Worm (Caenorhabditis elegans) whole organism, mixed stage, embryonic: ENCODE measurements around the gene ugt-8.

Source experiments
- M03D4.4 ChIP-seq: sonication (generic microtip); optimal IDR thresholded peaks from 2 replicates; lab custom pipeline; 2017; ENCODE audit warnings: mild to moderate bottlenecking, missing genetic modification characterization, missing compliant biosample characterization
- blmp-1 ChIP-seq: fragments of 150-350 bp; optimal IDR thresholded peaks from 2 replicates; lab custom pipeline; 2014; ENCODE audit warnings: missing biosample characterization, missing genetic modification characterization
- ceh-39 ChIP-seq: fragments of 150-350 bp; optimal IDR thresholded peaks from 2 replicates; lab custom pipeline; 2014; ENCODE audit warnings: missing biosample characterization, missing genetic modification characterization
- ceh-83 ChIP-seq: fragments of 200-800 bp; sonication (Bioruptor generic); optimal IDR thresholded peaks from 2 replicates; lab custom pipeline; 2018; ENCODE audit warnings: mild to moderate bottlenecking, missing genetic modification characterization, missing compliant biosample characterization
- ces-1 ChIP-seq: fragments of 150-350 bp; optimal IDR thresholded peaks from 2 replicates; lab custom pipeline; 2014; ENCODE audit warnings: missing biosample characterization, missing genetic modification reagents, missing genetic modification characterization
- cnd-1 ChIP-seq: fragments of 200-800 bp; sonication (Bioruptor generic); optimal IDR thresholded peaks from 2 replicates; lab custom pipeline; 2018; ENCODE audit warnings: mild to moderate bottlenecking, missing genetic modification characterization, missing compliant biosample characterization
- drap-1 ChIP-seq: fragments of 200-800 bp; sonication (Bioruptor generic); optimal IDR thresholded peaks from 3 replicates; lab custom pipeline; 2018; ENCODE audit warnings: mild to moderate bottlenecking, missing genetic modification characterization, missing compliant biosample characterization
- elt-1 ChIP-seq: sonication (generic microtip); optimal IDR thresholded peaks from 2 replicates; lab custom pipeline; 2017; ENCODE audit warnings: missing genetic modification characterization, mild to moderate bottlenecking, missing compliant biosample characterization, antibody characterized with exemption, moderate library complexity, borderline replicate concordance; ENCODE audit not compliant: insufficient read depth
- elt-3 ChIP-seq: fragments of 150-350 bp; optimal IDR thresholded peaks from 2 replicates; lab custom pipeline; 2014; ENCODE audit warnings: missing biosample characterization, missing genetic modification characterization
- flh-1 ChIP-seq: fragments of 200-800 bp; sonication (Bioruptor generic); optimal IDR thresholded peaks from 2 replicates; lab custom pipeline; 2018; ENCODE audit warnings: mild to moderate bottlenecking, missing genetic modification characterization, moderate library complexity, missing compliant biosample characterization
- ham-2 ChIP-seq: fragments of 200-800 bp; sonication (Bioruptor generic); optimal IDR thresholded peaks from 2 replicates; lab custom pipeline; 2018; ENCODE audit warnings: mild to moderate bottlenecking, missing genetic modification characterization, missing compliant biosample characterization
- lin-13 ChIP-seq: fragments of 150-350 bp; optimal IDR thresholded peaks from 2 replicates; lab custom pipeline; 2014; ENCODE audit warnings: missing biosample characterization, missing genetic modification characterization
- lin-32 ChIP-seq: fragments of 200-800 bp; sonication (Bioruptor generic); optimal IDR thresholded peaks from 2 replicates; lab custom pipeline; 2018; ENCODE audit warnings: mild to moderate bottlenecking, missing genetic modification characterization, missing compliant biosample characterization
- lsy-2 ChIP-seq: fragments of 150-350 bp; optimal IDR thresholded peaks from 2 replicates; lab custom pipeline; 2014; ENCODE audit warnings: missing biosample characterization, missing genetic modification characterization
- mab-5 ChIP-seq: fragments of 150-350 bp; optimal IDR thresholded peaks from 2 replicates; lab custom pipeline; 2014; ENCODE audit warnings: missing biosample characterization, missing genetic modification characterization
- mep-1 ChIP-seq: fragments of 150-350 bp; optimal IDR thresholded peaks from 2 replicates; lab custom pipeline; 2017; ENCODE audit warnings: missing biosample characterization, missing genetic modification reagents, missing genetic modification characterization, inconsistent platforms
- mls-2 ChIP-seq: sonication (generic microtip); optimal IDR thresholded peaks from 2 replicates; lab custom pipeline; 2016; ENCODE audit warnings: mild to moderate bottlenecking, missing genetic modification characterization, moderate library complexity, missing compliant biosample characterization
- nhr-12 ChIP-seq: fragments of 150-350 bp; optimal IDR thresholded peaks from 2 replicates; lab custom pipeline; 2014; ENCODE audit warnings: missing biosample characterization, missing genetic modification characterization
- nhr-2 ChIP-seq: fragments of 150-350 bp; optimal IDR thresholded peaks from 2 replicates; lab custom pipeline; 2014; ENCODE audit warnings: missing biosample characterization, missing genetic modification characterization
- nhr-237 ChIP-seq: fragments of 150-350 bp; optimal IDR thresholded peaks from 2 replicates; lab custom pipeline; 2014; ENCODE audit warnings: missing biosample characterization, missing genetic modification characterization
- nhr-76 ChIP-seq: sonication (generic microtip); optimal IDR thresholded peaks from 2 replicates; lab custom pipeline; 2017; ENCODE audit warnings: missing biosample characterization, missing genetic modification characterization
- pha-4 ChIP-seq: fragments of 150-350 bp; optimal IDR thresholded peaks from 2 replicates; lab custom pipeline; 2018; ENCODE audit warnings: missing biosample characterization, missing genetic modification reagents, missing genetic modification characterization
- sem-2 ChIP-seq: fragments of 200-800 bp; sonication (Bioruptor generic); optimal IDR thresholded peaks from 2 replicates; lab custom pipeline; 2018; ENCODE audit warnings: mild to moderate bottlenecking, missing genetic modification characterization, missing compliant biosample characterization
- snpc-4 ChIP-seq: fragments of 150-350 bp; optimal IDR thresholded peaks from 2 replicates; lab custom pipeline; 2014; ENCODE audit warnings: missing biosample characterization, missing genetic modification characterization
- sptf-1 ChIP-seq: sonication (generic microtip); optimal IDR thresholded peaks from 2 replicates; lab custom pipeline; 2017; ENCODE audit warnings: mild to moderate bottlenecking, missing genetic modification characterization, moderate library complexity, missing compliant biosample characterization
- tbx-8 ChIP-seq: fragments of 200-800 bp; sonication (Bioruptor generic); optimal IDR thresholded peaks from 2 replicates; lab custom pipeline; 2018; ENCODE audit warnings: mild to moderate bottlenecking, missing genetic modification characterization, moderate library complexity, missing compliant biosample characterization
- unc-39 ChIP-seq: fragments of 150-350 bp; optimal IDR thresholded peaks from 2 replicates; lab custom pipeline; 2014; ENCODE audit warnings: missing biosample characterization, missing genetic modification characterization
- unc-62 ChIP-seq: fragments of 150-350 bp; optimal IDR thresholded peaks from 2 replicates; lab custom pipeline; 2014; ENCODE audit warnings: missing biosample characterization, missing genetic modification reagents, missing genetic modification characterization
- zip-8 ChIP-seq: fragments of 150-350 bp; optimal IDR thresholded peaks from 2 replicates; lab custom pipeline; 2014; ENCODE audit warnings: missing biosample characterization, missing genetic modification characterization

Gene ugt-8

DNA sequence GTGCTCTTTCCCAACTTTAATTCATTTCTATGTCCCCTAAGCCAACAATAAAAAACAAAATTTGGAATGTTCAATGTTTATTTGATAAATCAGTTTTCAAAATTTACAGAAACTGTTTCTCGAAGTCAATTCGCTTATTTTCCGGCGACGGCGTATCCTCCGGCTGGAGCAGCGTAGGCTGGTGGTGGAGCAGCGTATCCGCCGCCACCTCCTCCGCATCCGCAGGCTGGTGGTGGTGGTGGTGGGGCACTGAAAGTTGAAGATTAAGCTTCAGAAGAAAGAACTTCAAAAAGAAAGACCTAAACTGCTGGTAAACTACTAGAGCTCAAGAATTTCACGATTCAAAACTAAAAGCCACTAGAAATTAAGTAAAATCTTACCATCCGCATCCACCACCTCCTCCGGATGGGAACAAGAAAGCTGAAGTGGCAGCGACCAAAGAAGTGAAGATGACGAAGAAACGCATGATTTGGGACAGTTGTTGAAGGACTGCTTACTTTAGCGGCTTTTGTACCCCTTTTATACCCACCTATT, 14.4 kb downstream of the ugt-8 start, which contains the start of gene C02E7.7:
C02E7.7 (minus strand) TSS at position 484 of the 534 bp plus-strand sequence.
- TF ChIP-seq tbx-8: no peak
- TF ChIP-seq ceh-83 (GFP tag; lab: Kevin White, UChicago): no peak
- no peak for TF ChIP-seq M03D4.4 (tag; lab: Kevin White, UChicago)
- no peak for TF ChIP-seq flh-1 (GFP tag; lab: Kevin White, UChicago)
- no peak for TF ChIP-seq lin-13 (tag; lab: Kevin White, UChicago)
- no peak for TF ChIP-seq nhr-76 (tag; lab: Kevin White, UChicago)
- TF ChIP-seq sptf-1 (tag; lab: Kevin White, UChicago): no peak
- TF ChIP-seq mls-2: no peak
- no peak for TF ChIP-seq sem-2
- no peak for TF ChIP-seq ces-1 (GFP tag; lab: Kevin White, UChicago)
- no peak for TF ChIP-seq lin-32 (GFP tag; lab: Kevin White, UChicago)
- no peak for TF ChIP-seq unc-62 (GFP tag; lab: Kevin White, UChicago)
- no peak for TF ChIP-seq mep-1
- TF ChIP-seq ham-2 (GFP tag; lab: Kevin White, UChicago): no peak
- TF ChIP-seq pha-4 (tag; lab: Kevin White, UChicago): no peak
- no peak for TF ChIP-seq lsy-2 (tag; lab: Kevin White, UChicago)
- no peak for TF ChIP-seq elt-1 (tag; lab: Kevin White, UChicago)
- no peak for TF ChIP-seq nhr-12
- TF ChIP-seq mab-5 (tag; lab: Kevin White, UChicago): no peak
- no peak for TF ChIP-seq ceh-39

DNA sequence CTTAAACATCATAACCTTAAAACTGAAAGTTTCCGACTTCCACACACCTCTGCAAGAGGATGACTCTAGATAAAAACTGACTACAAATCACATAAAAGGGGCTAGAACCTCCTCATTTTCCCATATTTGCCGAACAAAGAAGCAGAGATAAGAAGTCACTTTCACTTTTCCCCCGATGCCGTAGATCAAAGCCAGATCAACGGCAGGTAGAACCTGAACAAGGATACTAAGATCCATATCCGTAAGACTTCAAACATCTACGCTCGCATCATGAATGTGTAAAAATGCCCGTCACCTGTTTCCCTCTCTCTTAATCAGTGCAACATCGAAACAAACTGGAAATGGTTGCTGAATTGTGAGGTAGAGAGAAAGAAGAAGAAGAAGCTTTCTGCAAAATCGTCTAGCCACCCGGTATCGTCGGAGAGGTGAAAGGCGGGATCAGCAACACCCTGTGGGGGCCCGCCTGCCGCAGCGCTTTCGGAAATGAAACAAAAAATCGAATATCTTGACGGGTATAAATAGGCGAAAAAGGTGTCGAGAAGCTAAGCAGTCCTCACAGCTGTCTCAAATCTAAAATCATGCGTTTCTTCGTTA, 15.0 kb downstream of the ugt-8 start, which contains the start of gene C02E7.6:
C02E7.6 (plus strand) TSS at position 544 of the 594 bp plus-strand sequence.
- TF ChIP-seq elt-1 (tag; lab: Kevin White, UChicago): peak; percentile 90
- TF ChIP-seq flh-1 (GFP tag; lab: Kevin White, UChicago): no peak
- peak; percentile 14 for TF ChIP-seq nhr-237
- TF ChIP-seq blmp-1 (tag; lab: Kevin White, UChicago): peak; percentile 67
- TF ChIP-seq unc-62 (GFP tag; lab: Kevin White, UChicago): peak; percentile 16

ce11 chrV:4920690-4921152, 17.0 kb downstream of the ugt-8 start, which contains the start of the genes C02E7.8 and srh-23:
C02E7.8 (minus strand) TSS chrV:4920790.
srh-23 (plus strand) TSS chrV:4921102.
- TF ChIP-seq unc-62 (GFP tag; lab: Kevin White, UChicago): no peak
- TF ChIP-seq snpc-4: no peak
- no peak for TF ChIP-seq elt-1 (tag; lab: Kevin White, UChicago)
- no peak for TF ChIP-seq lsy-2 (tag; lab: Kevin White, UChicago)
- TF ChIP-seq ceh-39: no peak
- TF ChIP-seq nhr-237: no peak
- no peak for TF ChIP-seq cnd-1

DNA sequence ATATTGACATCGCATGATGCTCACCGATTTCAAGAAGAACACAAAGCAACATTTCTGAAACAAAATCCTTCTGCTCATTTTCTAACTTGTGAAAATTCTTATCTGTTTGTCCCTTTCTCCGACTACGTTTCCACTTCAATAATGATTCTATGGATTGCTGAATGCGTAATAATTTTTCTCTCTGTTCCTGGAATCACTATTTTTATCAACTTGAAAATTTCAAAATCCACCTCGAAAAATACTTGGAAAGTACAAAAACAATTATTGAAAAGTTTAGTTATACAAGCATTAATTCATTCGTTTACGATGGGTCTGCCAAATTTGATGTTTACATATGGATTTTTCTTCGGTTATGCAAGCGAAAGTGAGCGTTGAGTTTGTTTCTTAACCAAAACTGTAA, 18.3 kb downstream of the ugt-8 start, which contains the start of gene srh-22:
srh-22 (plus strand) TSS at position 301 of the 400 bp plus-strand sequence.
- TF ChIP-seq nhr-2 (tag; lab: Kevin White, UChicago): no peak
- TF ChIP-seq cnd-1: no peak
- TF ChIP-seq zip-8 (tag; lab: Kevin White, UChicago): no peak
- TF ChIP-seq pha-4 (tag; lab: Kevin White, UChicago): no peak
- TF ChIP-seq tbx-8: no peak
- no peak for TF ChIP-seq elt-1 (tag; lab: Kevin White, UChicago)
- no peak for TF ChIP-seq ces-1 (GFP tag; lab: Kevin White, UChicago)
- no peak for TF ChIP-seq ceh-83 (GFP tag; lab: Kevin White, UChicago)
- TF ChIP-seq unc-62 (GFP tag; lab: Kevin White, UChicago): no peak
- TF ChIP-seq mab-5 (tag; lab: Kevin White, UChicago): no peak

- TF ChIP-seq lin-13 (tag; lab: Kevin White, UChicago): no peak
- TF ChIP-seq unc-39 (tag; lab: Kevin White, UChicago): no peak
- no peak for TF ChIP-seq ces-1 (GFP tag; lab: Kevin White, UChicago)
Measured at ce11 chrV:4924618-4925017, 20.9 kb downstream of the ugt-8 start, which contains the start of gene srh-20. srh-20 (plus strand) TSS chrV:4924918.

DNA sequence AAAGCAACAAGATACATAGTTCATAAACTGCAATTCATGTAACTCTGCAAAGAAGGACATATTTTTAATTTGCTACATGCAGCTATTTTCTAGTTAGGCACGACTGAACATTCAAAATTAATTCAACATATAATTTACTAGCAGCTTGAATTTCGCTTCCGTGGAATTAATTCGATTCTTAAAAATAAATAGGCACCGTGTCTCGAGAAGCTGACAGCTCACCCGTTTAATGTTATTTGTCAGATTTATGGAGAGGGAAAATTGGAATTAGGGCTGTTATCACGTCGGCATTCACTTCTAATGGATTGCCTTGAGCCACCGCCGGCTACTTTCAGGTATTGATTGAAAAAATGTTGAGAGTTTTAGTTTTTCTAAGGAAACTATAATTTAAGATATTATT, 22.6 kb downstream of the ugt-8 start, which contains the start of gene srh-21:
srh-21 (plus strand) TSS at position 301 of the 400 bp plus-strand sequence.
- TF ChIP-seq snpc-4: no peak
- no peak for TF ChIP-seq drap-1 (GFP tag; lab: Kevin White, UChicago)
- no peak for TF ChIP-seq flh-1 (GFP tag; lab: Kevin White, UChicago)
- no peak for TF ChIP-seq sptf-1 (tag; lab: Kevin White, UChicago)
- no peak for TF ChIP-seq mep-1
- TF ChIP-seq blmp-1 (tag; lab: Kevin White, UChicago): no peak
- TF ChIP-seq elt-3 (tag; lab: Kevin White, UChicago): no peak
- TF ChIP-seq M03D4.4 (tag; lab: Kevin White, UChicago): no peak
- no peak for TF ChIP-seq ham-2 (GFP tag; lab: Kevin White, UChicago)
- TF ChIP-seq nhr-76 (tag; lab: Kevin White, UChicago): no peak
- no peak for TF ChIP-seq nhr-237
- TF ChIP-seq, all 35 proteins: peak for 0
